Worm (Caenorhabditis elegans) whole organism, L1 larva: ENCODE measurements around the gene czw-1.

Experiments
- C04F5.9 ChIP-seq: sonication (generic microtip); optimal IDR thresholded peaks from 2 replicates; lab custom pipeline; 2016; ENCODE audit warnings: missing genetic modification characterization, missing compliant biosample characterization
- F16B12.6 ChIP-seq: fragments of 150-350 bp; optimal IDR thresholded peaks from 2 replicates; lab custom pipeline; 2014; ENCODE audit warnings: missing biosample characterization, missing genetic modification characterization
- aha-1 ChIP-seq: fragments of 150-350 bp; optimal IDR thresholded peaks from 2 replicates; lab custom pipeline; 2014; ENCODE audit warnings: missing biosample characterization, missing genetic modification characterization
- ceh-63 ChIP-seq: fragments of 200-800 bp; sonication (Bioruptor generic); optimal IDR thresholded peaks from 2 replicates; lab custom pipeline; 2018; ENCODE audit warnings: mild to moderate bottlenecking, missing genetic modification characterization, missing compliant biosample characterization
- ceh-8 ChIP-seq: fragments of 200-800 bp; sonication (Bioruptor generic); optimal IDR thresholded peaks from 2 replicates; lab custom pipeline; 2018; ENCODE audit warnings: mild to moderate bottlenecking, missing genetic modification characterization, moderate library complexity, missing compliant biosample characterization
- ceh-88 ChIP-seq: fragments of 200-800 bp; sonication (Bioruptor generic); IDR thresholded peaks from 2 replicates; pipeline ENCODE4 v1.3.6; 2022; ENCODE audit warnings: missing genetic modification characterization, missing compliant biosample characterization
- ceh-90 ChIP-seq: sonication (generic microtip); optimal IDR thresholded peaks from 2 replicates; lab custom pipeline; 2016; ENCODE audit warnings: missing genetic modification characterization, missing compliant biosample characterization
- dsc-1 ChIP-seq: sonication (generic microtip); optimal IDR thresholded peaks from 2 replicates; lab custom pipeline; 2016; ENCODE audit warnings: mild to moderate bottlenecking, missing genetic modification characterization, missing compliant biosample characterization
- efl-1 ChIP-seq, 4 experiments: fragments of 150-350 bp; optimal IDR thresholded peaks in 3 of 4; peaks in 1 of 4; 1 replicate in 1 of 4; 2 replicates in 3 of 4; lab custom pipeline; 2014; ENCODE audit warnings: missing biosample characterization in 2 of 4, missing genetic modification characterization in 2 of 4, missing genetic modification reagents in 2 of 4
- efl-3 ChIP-seq: fragments of 200-800 bp; sonication (Bioruptor generic); optimal IDR thresholded peaks from 2 replicates; lab custom pipeline; 2018; ENCODE audit warnings: mild to moderate bottlenecking, missing genetic modification characterization, missing compliant biosample characterization
- ets-5 ChIP-seq: fragments of 200-800 bp; sonication (Bioruptor generic); IDR thresholded peaks from 2 replicates; pipeline ENCODE4 v1.3.6; 2022; ENCODE audit warnings: missing genetic modification characterization, missing compliant biosample characterization
- fkh-10 ChIP-seq: sonication (generic microtip); optimal IDR thresholded peaks from 2 replicates; lab custom pipeline; 2017; ENCODE audit warnings: missing biosample characterization, missing genetic modification reagents, missing genetic modification characterization
- fkh-4 ChIP-seq: sonication (generic microtip); optimal IDR thresholded peaks from 2 replicates; lab custom pipeline; 2016; ENCODE audit warnings: missing compliant biosample characterization, missing genetic modification characterization, borderline replicate concordance
- fkh-8 ChIP-seq: sonication (generic microtip); optimal IDR thresholded peaks from 2 replicates; lab custom pipeline; 2016; ENCODE audit warnings: mild to moderate bottlenecking, missing genetic modification characterization, missing compliant biosample characterization
- hlh-17 ChIP-seq: fragments of 200-800 bp; sonication (Bioruptor generic); optimal IDR thresholded peaks from 2 replicates; lab custom pipeline; 2018; ENCODE audit warnings: missing genetic modification characterization, mild to moderate bottlenecking, missing compliant biosample characterization, moderate library complexity, borderline replicate concordance
- isw-1 ChIP-seq: fragments of 200-800 bp; sonication (Bioruptor generic); IDR thresholded peaks from 2 replicates; pipeline ENCODE4 v1.3.6; 2022; ENCODE audit warnings: missing genetic modification characterization, missing compliant biosample characterization
- lin-13 ChIP-seq: fragments of 150-350 bp; optimal IDR thresholded peaks from 2 replicates; lab custom pipeline; 2014; ENCODE audit warnings: missing biosample characterization, missing genetic modification reagents, missing genetic modification characterization
- lin-14 ChIP-seq: fragments of 200-800 bp; sonication (Bioruptor generic); optimal IDR thresholded peaks from 2 replicates; lab custom pipeline; 2018; ENCODE audit warnings: mild to moderate bottlenecking, missing genetic modification characterization, moderate library complexity, missing compliant biosample characterization
- lin-15B ChIP-seq: fragments of 150-350 bp; sonication (generic microtip); optimal IDR thresholded peaks from 3 replicates; lab custom pipeline; 2014; ENCODE audit warnings: missing biosample characterization, missing genetic modification characterization
- lin-35 ChIP-seq, 2 experiments: fragments of 150-350 bp; optimal IDR thresholded peaks; 2 replicates each; lab custom pipeline; 2014; ENCODE audit warnings: missing biosample characterization in 2 of 2, missing genetic modification characterization in 2 of 2, missing genetic modification reagents in 2 of 2
- lin-39 ChIP-seq: fragments of 150-350 bp; optimal IDR thresholded peaks from 2 replicates; lab custom pipeline; 2014; ENCODE audit warnings: missing biosample characterization, missing genetic modification reagents, missing genetic modification characterization
- mdl-1 ChIP-seq, 2 experiments: fragments of 150-350 bp; optimal IDR thresholded peaks; 2 replicates each; lab custom pipeline; 2014 to 2017; ENCODE audit warnings: missing biosample characterization in 2 of 2, missing genetic modification characterization in 2 of 2, inconsistent platforms in 1 of 2
- nhr-12 ChIP-seq: sonication (generic microtip); optimal IDR thresholded peaks from 2 replicates; lab custom pipeline; 2017; ENCODE audit warnings: missing biosample characterization, missing genetic modification characterization
- nhr-76 ChIP-seq: sonication (generic microtip); optimal IDR thresholded peaks from 2 replicates; lab custom pipeline; 2017; ENCODE audit warnings: missing biosample characterization, missing genetic modification characterization
- nhr-84 ChIP-seq: sonication (generic microtip); optimal IDR thresholded peaks from 2 replicates; lab custom pipeline; 2017; ENCODE audit warnings: missing biosample characterization, missing genetic modification characterization
- nhr-85 ChIP-seq: sonication (generic microtip); peaks from one replicate; lab custom pipeline; 2016; ENCODE audit warnings: missing genetic modification characterization, inconsistent platforms, missing compliant biosample characterization
- nhr-90 ChIP-seq: sonication (generic microtip); optimal IDR thresholded peaks from 2 replicates; lab custom pipeline; 2016; ENCODE audit warnings: mild to moderate bottlenecking, missing genetic modification characterization, missing compliant biosample characterization; ENCODE audit not compliant: poor library complexity
- sox-4 ChIP-seq: sonication (generic microtip); optimal IDR thresholded peaks from 2 replicates; lab custom pipeline; 2016; ENCODE audit warnings: missing genetic modification characterization, missing compliant biosample characterization
- sptf-1 ChIP-seq: fragments of 150-350 bp; optimal IDR thresholded peaks from 2 replicates; lab custom pipeline; 2014; ENCODE audit warnings: missing biosample characterization, missing genetic modification characterization
- sup-37 ChIP-seq: fragments of 200-800 bp; sonication (Bioruptor generic); optimal IDR thresholded peaks from 2 replicates; lab custom pipeline; 2018; ENCODE audit warnings: mild to moderate bottlenecking, missing genetic modification characterization, missing compliant biosample characterization
- swsn-7 ChIP-seq: sonication (generic microtip); optimal IDR thresholded peaks from 2 replicates; lab custom pipeline; 2016; ENCODE audit warnings: missing genetic modification characterization, missing compliant biosample characterization
- unc-130 ChIP-seq: fragments of 150-350 bp; optimal IDR thresholded peaks from 2 replicates; lab custom pipeline; 2017; ENCODE audit warnings: missing biosample characterization, missing genetic modification characterization, inconsistent platforms
- unc-30 ChIP-seq: sonication (generic microtip); optimal IDR thresholded peaks from 2 replicates; lab custom pipeline; 2017; ENCODE audit warnings: missing biosample characterization, missing genetic modification characterization
- unc-62 ChIP-seq: fragments of 150-350 bp; optimal IDR thresholded peaks from 2 replicates; lab custom pipeline; 2014; ENCODE audit warnings: missing biosample characterization, missing genetic modification reagents, missing genetic modification characterization
- unc-98 ChIP-seq: fragments of 200-800 bp; sonication (Bioruptor generic); IDR thresholded peaks from 2 replicates; pipeline ENCODE4 v1.3.6; 2022; ENCODE audit warnings: missing genetic modification characterization, missing compliant biosample characterization
- vab-15 ChIP-seq: sonication (generic microtip); optimal IDR thresholded peaks from 2 replicates; lab custom pipeline; 2017; ENCODE audit warnings: missing genotype, mild to moderate bottlenecking, missing genetic modification characterization, missing compliant biosample characterization
- xbp-1 ChIP-seq: sonication (generic microtip); optimal IDR thresholded peaks from 2 replicates; lab custom pipeline; 2016; ENCODE audit warnings: missing genetic modification characterization, missing compliant biosample characterization
- ztf-11 ChIP-seq, 2 experiments: sonication (generic microtip); optimal IDR thresholded peaks; 2 replicates each; lab custom pipeline; 2016 to 2017; ENCODE audit warnings: missing genetic modification characterization in 2 of 2, missing biosample characterization in 1 of 2, missing compliant biosample characterization in 1 of 2

The czw-1 gene

DNA sequence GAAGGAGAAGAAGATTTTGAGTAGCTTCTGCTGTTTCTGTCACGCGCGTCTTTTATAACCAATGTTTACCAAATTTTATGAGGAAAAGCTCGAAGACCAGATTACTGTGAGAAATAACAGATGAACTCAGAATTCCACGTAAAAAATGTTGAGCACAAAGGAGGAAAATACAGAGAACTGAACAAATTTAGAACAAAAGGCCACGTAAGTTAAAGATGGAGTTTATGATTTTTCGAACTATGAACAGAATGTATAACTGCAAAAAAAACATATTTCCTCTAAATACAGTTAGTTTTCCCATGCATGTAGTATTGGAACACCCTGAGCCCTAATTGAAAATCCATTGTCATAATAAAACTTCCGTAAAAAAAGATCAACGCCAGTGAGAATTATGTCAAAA lies 5.7 kb downstream of the czw-1 start, which contains the start of gene exc-9:
exc-9 (minus strand) TSS at position 101 of the 400 bp plus-strand sequence.
- TF ChIP-seq ztf-11 (tag; optimal IDR thresholded peaks at IDR 0.05; lab: Kevin White, UChicago) (no peak), ceh-8 (GFP tag; lab: Kevin White, UChicago) (no peak), efl-1 (optimal IDR thresholded peaks at IDR 0.05; lab: Kevin White, UChicago) (no peak), efl-1 (GFP tag; optimal IDR thresholded peaks at IDR 0.05 in 1 of 2; lab: Kevin White, UChicago) (peak in 1 of 2 experiments; percentile 61), nhr-84 (tag; lab: Kevin White, UChicago) (no peak), fkh-10 (GFP tag; lab: Kevin White, UChicago) (no peak), ets-5 (GFP tag; lab: Robert Waterston, UW) (no peak)
- TF ChIP-seq, all 84 proteins: peak for 1

DNA sequence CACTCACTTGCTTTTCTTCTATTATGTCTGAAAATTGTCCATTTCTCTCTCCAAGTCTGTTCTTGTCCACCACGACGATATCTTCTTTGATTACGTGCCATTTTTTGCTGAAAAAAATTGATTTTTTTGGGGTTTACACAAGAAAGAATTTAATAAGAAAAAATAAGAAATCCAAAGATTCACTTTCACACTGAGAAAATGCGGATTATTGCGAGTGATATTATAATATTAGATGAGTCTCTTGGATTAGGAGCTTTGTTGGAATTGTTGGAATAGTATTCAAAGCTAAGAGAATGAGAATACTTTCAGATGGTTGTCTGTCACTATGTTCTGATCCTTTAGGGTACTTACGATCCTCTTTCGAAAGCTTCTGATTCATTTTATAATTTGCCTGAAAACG lies 7.8 kb downstream of the czw-1 start, which contains the start of gene F20D12.7:
F20D12.7 (minus strand) TSS at position 101 of the 400 bp plus-strand sequence.
- TF ChIP-seq ceh-90 (no peak), dsc-1 (peak; percentile 67), aha-1 (tag; lab: Kevin White, UChicago) (no peak), hlh-17 (GFP tag; lab: Kevin White, UChicago) (no peak)
- TF ChIP-seq, all 84 proteins: peak for 1

DNA sequence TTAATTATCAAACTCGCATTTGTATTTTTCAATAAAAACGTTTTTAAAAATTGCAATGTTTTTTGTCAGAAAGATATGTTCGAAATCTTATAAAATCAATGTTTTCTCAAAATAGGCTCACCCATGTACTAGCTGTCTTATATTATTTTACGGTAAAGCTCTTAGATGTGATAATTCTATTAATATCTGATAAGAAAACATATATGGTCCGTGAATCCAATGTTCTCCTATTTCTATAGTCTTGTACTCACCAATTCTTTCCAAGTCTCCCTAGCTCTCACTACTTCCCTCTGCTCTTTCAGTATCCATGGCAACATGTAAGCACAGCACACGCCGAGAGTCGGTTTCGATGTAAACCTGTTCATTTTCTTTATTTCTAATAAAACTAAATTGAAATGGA lies 12.9 kb downstream of the czw-1 start, which contains the start of gene bbs-2:
bbs-2 (plus strand) TSS at position 301 of the 400 bp plus-strand sequence.
- TF ChIP-seq sox-4 (tag; lab: Kevin White, UChicago) (no peak), ceh-63 (GFP tag; lab: Kevin White, UChicago) (no peak), fkh-8 (tag; lab: Kevin White, UChicago) (no peak), efl-3 (GFP tag; lab: Kevin White, UChicago) (no peak), swsn-7 (no peak)

DNA sequence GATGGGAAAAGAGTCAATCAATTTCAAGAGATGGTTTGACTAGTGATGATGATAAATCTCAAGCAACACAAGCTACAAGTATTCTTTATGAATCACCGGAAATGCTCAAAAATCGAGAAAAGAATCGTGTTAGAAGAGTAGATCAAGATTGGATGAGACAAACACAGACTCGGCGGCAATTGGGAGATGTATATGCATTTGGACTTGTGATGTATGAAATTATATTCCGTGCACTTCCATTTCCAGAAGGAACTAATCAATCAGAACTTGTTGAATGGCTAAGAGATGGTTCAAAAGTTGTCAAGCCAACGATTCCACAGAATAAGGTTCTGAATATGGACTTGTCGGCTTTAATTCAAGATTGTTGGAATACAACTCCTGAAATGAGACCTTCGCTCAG lies 14.8 kb downstream of the czw-1 start:
- TF ChIP-seq lin-39 (no peak), hlh-17 (GFP tag; lab: Kevin White, UChicago) (no peak)

DNA sequence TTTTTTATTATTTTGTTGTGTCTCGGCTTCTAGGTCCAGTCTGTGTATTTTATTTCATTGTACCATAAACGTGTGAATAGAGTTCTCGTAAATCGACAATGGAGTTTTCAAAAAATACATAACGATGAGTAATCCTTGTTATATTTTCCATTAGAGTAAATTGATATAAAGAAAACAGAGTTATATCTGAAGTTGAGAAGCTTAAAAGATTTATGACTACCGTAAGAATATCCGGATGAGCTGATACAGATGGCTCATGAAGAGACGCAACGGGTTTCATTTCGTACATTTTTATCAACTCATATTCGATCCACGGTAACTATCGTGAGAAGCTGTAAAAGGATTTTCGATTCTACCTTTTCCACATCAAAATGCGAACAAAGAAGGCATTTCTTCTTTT lies 18.8 kb downstream of the czw-1 start, which contains the start of gene gcy-8:
gcy-8 (plus strand) TSS at position 301 of the 400 bp plus-strand sequence.
- no peak for TF ChIP-seq fkh-4
- TF ChIP-seq unc-98 = no peak
- TF ChIP-seq ceh-63 (GFP tag; lab: Kevin White, UChicago) = no peak
- TF ChIP-seq dsc-1 = peak; percentile 51
- TF ChIP-seq nhr-85 (tag; lab: Kevin White, UChicago) = peak; percentile 32
- no peak for TF ChIP-seq nhr-90 (tag; lab: Kevin White, UChicago)

DNA sequence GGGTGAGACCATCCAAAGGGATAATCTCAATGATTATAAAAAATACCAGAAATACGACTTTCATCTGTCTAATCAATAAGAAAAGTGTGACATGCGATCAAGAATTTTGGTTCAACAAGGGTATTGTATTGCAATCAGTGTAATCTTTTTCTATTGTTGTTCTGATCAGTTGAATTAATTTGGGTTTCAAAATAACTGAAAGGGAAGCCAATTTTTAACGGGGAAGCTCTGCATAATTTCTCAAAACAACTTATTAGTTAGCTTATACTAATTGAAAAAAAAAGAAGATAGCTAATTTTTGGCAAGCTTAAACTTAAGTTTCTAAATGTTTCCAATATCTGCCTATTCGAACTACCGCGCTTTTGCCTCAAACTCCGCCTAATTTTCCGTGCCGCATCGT lies 19.4 kb downstream of the czw-1 start, which contains the start of gene C49H3.12:
C49H3.12 (minus strand) TSS at position 101 of the 400 bp plus-strand sequence.
- no peak for TF ChIP-seq F16B12.6
- no peak for TF ChIP-seq sup-37 (GFP tag; lab: Kevin White, UChicago)
- no peak for TF ChIP-seq efl-1 (optimal IDR thresholded peaks at IDR 0.05; lab: Kevin White, UChicago)
- peak in 1 of 2 experiments; percentile 7 for TF ChIP-seq efl-1 (GFP tag; optimal IDR thresholded peaks at IDR 0.05 in 1 of 2; lab: Kevin White, UChicago)
- TF ChIP-seq unc-130 (tag; lab: Kevin White, UChicago) = no peak
- TF ChIP-seq nhr-85 (tag; lab: Kevin White, UChicago) = peak; percentile 3
- TF ChIP-seq, all 84 proteins: peak for 2

DNA sequence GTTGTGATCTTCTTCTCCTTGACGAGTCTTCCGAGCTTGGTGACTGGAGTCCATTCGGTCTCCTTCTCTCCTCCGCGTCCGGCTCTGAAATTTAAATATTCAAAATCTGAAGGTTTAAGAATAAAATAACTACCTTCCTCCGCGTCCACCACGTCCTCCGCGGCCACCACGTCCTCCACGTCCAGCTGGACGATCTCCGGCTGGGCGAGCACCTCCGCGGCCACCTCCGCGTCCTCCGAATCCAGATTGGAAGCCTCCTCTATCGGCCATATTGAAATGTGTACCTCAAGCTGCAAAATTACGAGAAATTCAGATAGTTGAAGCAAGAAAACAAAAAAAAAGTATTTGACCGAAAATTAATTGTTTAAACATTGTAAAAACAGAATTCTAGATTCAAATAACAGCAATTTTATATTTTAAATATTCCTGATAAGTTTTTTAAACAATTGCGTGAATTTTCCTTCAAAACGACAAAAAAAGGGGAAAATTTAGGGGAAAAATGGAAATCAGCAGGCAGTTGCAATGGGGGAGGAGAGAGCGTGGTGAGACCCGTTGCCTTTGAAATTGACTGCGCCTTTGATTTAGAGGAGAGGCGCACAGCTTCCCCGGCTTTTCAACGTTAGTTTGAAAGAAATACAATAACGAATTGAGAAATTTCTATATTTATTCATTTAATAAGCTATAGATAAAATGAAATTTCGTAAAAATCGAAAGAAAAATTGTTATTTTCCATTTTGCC lies 20.4 kb downstream of the czw-1 start, which contains the start of gene rps-2:
rps-2 (minus strand) TSS at position 290 of the 739 bp plus-strand sequence.
- TF ChIP-seq lin-13 (GFP tag; lab: Kevin White, UChicago) (no peak), C04F5.9 (tag; lab: Kevin White, UChicago) (no peak), unc-62 (no peak), lin-14 (no peak), nhr-12 (no peak), sptf-1 (tag; lab: Kevin White, UChicago) (no peak), nhr-76 (no peak), mdl-1 (tag; optimal IDR thresholded peaks at IDR 0.05; lab: Kevin White, UChicago) (no peak), unc-98 (no peak), lin-15B (tag; lab: Kevin White, UChicago) (no peak), lin-35 (GFP tag; optimal IDR thresholded peaks at IDR 0.05; lab: Kevin White, UChicago) (peak; percentile 35 to 57), unc-30 (tag; lab: Kevin White, UChicago) (no peak), efl-1 (optimal IDR thresholded peaks at IDR 0.05; lab: Kevin White, UChicago) (peak; percentile 40 to 55), efl-1 (GFP tag; optimal IDR thresholded peaks at IDR 0.05 in 1 of 2; lab: Kevin White, UChicago) (peak in 1 of 2 experiments; percentile 34), fkh-10 (GFP tag; lab: Kevin White, UChicago) (no peak), xbp-1 (peak; percentile 15), isw-1 (GFP tag; lab: Robert Waterston, UW) (no peak), ceh-88 (GFP tag; lab: Robert Waterston, UW) (no peak), vab-15 (tag; lab: Kevin White, UChicago) (no peak)
